Fruit fly (Drosophila melanogaster) whole organism, adult: Measurements from ENCODE around the gene CG32112.

ENCODE experiments used
- CG11617 ChIP-seq: fragments of 200-800 bp; sonication (Bioruptor generic); optimal IDR thresholded peaks from 2 replicates; lab custom pipeline; 2017; ENCODE audit warnings: mild to moderate bottlenecking, missing biosample characterization, missing genetic modification reagents, missing genetic modification characterization
- CG12768 ChIP-seq: fragments of 200-800 bp; sonication (Bioruptor generic); optimal IDR thresholded peaks from 2 replicates; lab custom pipeline; 2017; ENCODE audit warnings: missing biosample characterization, missing genetic modification characterization, mild to moderate bottlenecking, moderate library complexity, missing genetic modification reagents
- CG14711 ChIP-seq: fragments of 200-800 bp; sonication (Bioruptor generic); optimal IDR thresholded peaks from 2 replicates; lab custom pipeline; 2018; ENCODE audit warnings: missing biosample characterization, mild to moderate bottlenecking, missing genetic modification characterization, moderate library complexity
- CG1620 ChIP-seq: fragments of 200-800 bp; sonication (Bioruptor generic); optimal IDR thresholded peaks from 2 replicates; lab custom pipeline; 2016; ENCODE audit warnings: missing biosample characterization, missing genetic modification characterization
- CG33017 ChIP-seq: fragments of 200-800 bp; sonication (Bioruptor generic); optimal IDR thresholded peaks from 2 replicates; lab custom pipeline; 2018; ENCODE audit warnings: missing biosample characterization, mild to moderate bottlenecking, missing genetic modification characterization, moderate library complexity
- CG5204 ChIP-seq: fragments of 200-800 bp; sonication (Bioruptor generic); optimal IDR thresholded peaks from 2 replicates; lab custom pipeline; 2016; ENCODE audit warnings: missing biosample characterization, missing genetic modification characterization
- CG7045 ChIP-seq: fragments of 200-800 bp; sonication (Bioruptor generic); optimal IDR thresholded peaks from 2 replicates; lab custom pipeline; 2017; ENCODE audit warnings: missing biosample characterization, mild to moderate bottlenecking, missing genetic modification characterization
- CG7101 ChIP-seq: fragments of 200-800 bp; sonication (Bioruptor generic); optimal IDR thresholded peaks from 2 replicates; lab custom pipeline; 2018; ENCODE audit warnings: missing biosample characterization, mild to moderate bottlenecking, missing genetic modification characterization, moderate library complexity
- Clk ChIP-seq: fragments of 200-800 bp; sonication (Bioruptor generic); optimal IDR thresholded peaks from 2 replicates; lab custom pipeline; 2017; ENCODE audit warnings: missing biosample characterization, missing genetic modification characterization
- Crg-1 ChIP-seq: fragments of 200-800 bp; sonication (Bioruptor generic); optimal IDR thresholded peaks from 2 replicates; lab custom pipeline; 2016; ENCODE audit warnings: missing biosample characterization, missing genetic modification characterization
- Hr96 ChIP-seq: fragments of 200-800 bp; sonication (Bioruptor generic); optimal IDR thresholded peaks from 2 replicates; lab custom pipeline; 2016; ENCODE audit warnings: missing biosample characterization, missing genetic modification characterization
- Mnt ChIP-seq: fragments of 200-800 bp; sonication (Bioruptor generic); optimal IDR thresholded peaks from 2 replicates; lab custom pipeline; 2016; ENCODE audit warnings: missing biosample characterization, mild to moderate bottlenecking, missing genetic modification characterization
- bab1 ChIP-seq: fragments of 200-800 bp; sonication (Bioruptor generic); optimal IDR thresholded peaks from 3 replicates; lab custom pipeline; 2019; ENCODE audit warnings: missing biosample characterization, mild to moderate bottlenecking, missing genetic modification characterization, moderate library complexity
- cic ChIP-seq: fragments of 200-800 bp; sonication (Bioruptor generic); optimal IDR thresholded peaks from 2 replicates; lab custom pipeline; 2017; ENCODE audit warnings: missing biosample characterization, mild to moderate bottlenecking, missing genetic modification characterization, moderate library complexity
- cnc ChIP-seq, 2 experiments: fragments of >200 bp; optimal IDR thresholded peaks; 2 replicates each; lab custom pipeline; 2017
- kay ChIP-seq: fragments of 200-800 bp; sonication (Bioruptor generic); peaks from one replicate; lab custom pipeline; 2016; ENCODE audit warnings: missing biosample characterization, missing genetic modification characterization, borderline replicate concordance
- pad ChIP-seq: fragments of 200-800 bp; sonication (Bioruptor generic); optimal IDR thresholded peaks from 3 replicates; lab custom pipeline; 2017; ENCODE audit warnings: missing biosample characterization, missing genetic modification characterization, mild to moderate bottlenecking, moderate library complexity, missing genetic modification reagents
- tj ChIP-seq: fragments of 200-800 bp; sonication (Bioruptor generic); optimal IDR thresholded peaks from 3 replicates; lab custom pipeline; 2017; ENCODE audit warnings: missing biosample characterization, mild to moderate bottlenecking, missing genetic modification characterization, moderate library complexity
- toe ChIP-seq: fragments of 200-800 bp; sonication (Bioruptor generic); optimal IDR thresholded peaks from 2 replicates; lab custom pipeline; 2016; ENCODE audit warnings: missing biosample characterization, missing genetic modification characterization

CG32112 gene

dm6 chr3L:12741608-12742007, at the start of gene CG32112:
Gene CG32112 (plus strand): TSS chr3L:12741718.
- TF ChIP-seq CG11617 (GFP tag; lab: Kevin White, UChicago): peak; percentile 34
- peak; percentile 34 for TF ChIP-seq CG14711 (tag; lab: Kevin White, UChicago)
- peak; percentile 78 for TF ChIP-seq kay (GFP tag; lab: Kevin White, UChicago)
- TF ChIP-seq Mnt: peak; percentile 14
- no peak for TF ChIP-seq CG12768

dm6 chr3L:12692561-12692880, 49.0 kb upstream of the CG32112 start:
- no peak for TF ChIP-seq tj (GFP tag; lab: Kevin White, UChicago)
- TF ChIP-seq CG14711 (tag; lab: Kevin White, UChicago): no peak
- no peak for TF ChIP-seq Mnt
- no peak for TF ChIP-seq CG12768
- no peak for TF ChIP-seq bab1 (GFP tag; lab: Kevin White, UChicago)
- no peak for TF ChIP-seq CG1620 (GFP tag; lab: Kevin White, UChicago)

dm6 chr3L:12692881-12693752, 48.4 kb upstream of the CG32112 start, which contains the start of gene mirr:
Gene mirr (plus strand): TSS chr3L:12693639.
- peak; percentile 28 for TF ChIP-seq Hr96
- TF ChIP-seq CG7045 (GFP tag; lab: Kevin White, UChicago): no peak
- peak; percentile 51 for TF ChIP-seq toe (GFP tag; lab: Kevin White, UChicago)
- no peak for TF ChIP-seq CG14711 (tag; lab: Kevin White, UChicago)
- no peak for TF ChIP-seq CG11617 (GFP tag; lab: Kevin White, UChicago)
- no peak for TF ChIP-seq cic (GFP tag; lab: Kevin White, UChicago)
- TF ChIP-seq tj (GFP tag; lab: Kevin White, UChicago): peak; percentile 69
- TF ChIP-seq CG1620 (GFP tag; lab: Kevin White, UChicago): no peak
- no peak for TF ChIP-seq CG5204
- TF ChIP-seq Clk (GFP tag; lab: Kevin White, UChicago): no peak
- peak; percentile 96 for TF ChIP-seq pad (GFP tag; lab: Kevin White, UChicago)

- TF ChIP-seq CG1620 (GFP tag; lab: Kevin White, UChicago) (no peak), cnc (optimal IDR thresholded peaks at IDR 0.05; lab: Kevin White, UChicago) (no peak), pad (GFP tag; lab: Kevin White, UChicago) (no peak), CG14711 (tag; lab: Kevin White, UChicago) (no peak), cic (GFP tag; lab: Kevin White, UChicago) (no peak), CG12768 (no peak), kay (GFP tag; lab: Kevin White, UChicago) (no peak)
Observed at dm6 chr3L:12694539-12695525, 46.7 kb upstream of the CG32112 start.

dm6 chr3L:12695695-12696094, 45.8 kb upstream of the CG32112 start:
- no peak for TF ChIP-seq CG7101 (tag; lab: Kevin White, UChicago)
- TF ChIP-seq CG14711 (tag; lab: Kevin White, UChicago): no peak
- TF ChIP-seq Mnt: no peak
- no peak for TF ChIP-seq CG7045 (GFP tag; lab: Kevin White, UChicago)
- no peak for TF ChIP-seq CG12768

- no peak for TF ChIP-seq CG33017
- TF ChIP-seq CG14711 (tag; lab: Kevin White, UChicago): no peak
- no peak for TF ChIP-seq pad (GFP tag; lab: Kevin White, UChicago)
- no peak for TF ChIP-seq Crg-1 (GFP tag; lab: Kevin White, UChicago)
- no peak for TF ChIP-seq cnc (optimal IDR thresholded peaks at IDR 0.05; lab: Kevin White, UChicago)
- no peak for TF ChIP-seq CG7045 (GFP tag; lab: Kevin White, UChicago)
- TF ChIP-seq Mnt: no peak
- TF ChIP-seq CG7101 (tag; lab: Kevin White, UChicago): no peak
Observed at dm6 chr3L:12696503-12696902, 45.0 kb upstream of the CG32112 start.

dm6 chr3L:12697531-12697930, 44.0 kb upstream of the CG32112 start:
- TF ChIP-seq CG14711 (tag; lab: Kevin White, UChicago): no peak
